Worm (Caenorhabditis elegans) whole organism, L2 larva: ENCODE data around the gene B0001.2.

Experiments
- ama-1 ChIP-seq: fragments of 150-350 bp; optimal IDR thresholded peaks from 2 replicates; lab custom pipeline; 2018; ENCODE audit warnings: inconsistent platforms
- crh-2 ChIP-seq: sonication (generic microtip); optimal IDR thresholded peaks from 2 replicates; lab custom pipeline; 2017; ENCODE audit warnings: missing biosample characterization, missing genetic modification characterization
- egl-27 ChIP-seq: sonication (generic microtip); optimal IDR thresholded peaks from 3 replicates; lab custom pipeline; 2017; ENCODE audit warnings: missing biosample characterization, missing genetic modification reagents, missing genetic modification characterization
- fos-1 ChIP-seq: fragments of 150-350 bp; optimal IDR thresholded peaks from 2 replicates; lab custom pipeline; 2014; ENCODE audit warnings: missing biosample characterization, missing genetic modification characterization
- lin-11 ChIP-seq: fragments of 150-350 bp; sonication (generic microtip); optimal IDR thresholded peaks from 2 replicates; lab custom pipeline; 2014; ENCODE audit warnings: missing biosample characterization, missing genetic modification characterization, inconsistent platforms, mixed read lengths
- lin-13 ChIP-seq: fragments of 150-350 bp; optimal IDR thresholded peaks from 2 replicates; lab custom pipeline; 2014; ENCODE audit warnings: missing biosample characterization, missing genetic modification reagents, missing genetic modification characterization
- lin-39 ChIP-seq: fragments of 150-350 bp; optimal IDR thresholded peaks from 2 replicates; lab custom pipeline; 2014; ENCODE audit warnings: missing biosample characterization, missing genetic modification reagents, missing genetic modification characterization
- nhr-11 ChIP-seq: fragments of 150-350 bp; optimal IDR thresholded peaks from 2 replicates; lab custom pipeline; 2014; ENCODE audit warnings: missing biosample characterization, missing genetic modification characterization
- nhr-12 ChIP-seq: fragments of 150-350 bp; optimal IDR thresholded peaks from 2 replicates; lab custom pipeline; 2014; ENCODE audit warnings: missing biosample characterization, missing genetic modification characterization
- nhr-237 ChIP-seq: fragments of 150-350 bp; optimal IDR thresholded peaks from 2 replicates; lab custom pipeline; 2014; ENCODE audit warnings: missing biosample characterization, missing genetic modification characterization
- nhr-77 ChIP-seq: fragments of 150-350 bp; optimal IDR thresholded peaks from 2 replicates; lab custom pipeline; 2014; ENCODE audit warnings: missing biosample characterization, missing genetic modification characterization
- skn-1 ChIP-seq: sonication (generic microtip); optimal IDR thresholded peaks from 2 replicates; lab custom pipeline; 2017; ENCODE audit warnings: missing biosample characterization, missing genetic modification characterization

DNA sequence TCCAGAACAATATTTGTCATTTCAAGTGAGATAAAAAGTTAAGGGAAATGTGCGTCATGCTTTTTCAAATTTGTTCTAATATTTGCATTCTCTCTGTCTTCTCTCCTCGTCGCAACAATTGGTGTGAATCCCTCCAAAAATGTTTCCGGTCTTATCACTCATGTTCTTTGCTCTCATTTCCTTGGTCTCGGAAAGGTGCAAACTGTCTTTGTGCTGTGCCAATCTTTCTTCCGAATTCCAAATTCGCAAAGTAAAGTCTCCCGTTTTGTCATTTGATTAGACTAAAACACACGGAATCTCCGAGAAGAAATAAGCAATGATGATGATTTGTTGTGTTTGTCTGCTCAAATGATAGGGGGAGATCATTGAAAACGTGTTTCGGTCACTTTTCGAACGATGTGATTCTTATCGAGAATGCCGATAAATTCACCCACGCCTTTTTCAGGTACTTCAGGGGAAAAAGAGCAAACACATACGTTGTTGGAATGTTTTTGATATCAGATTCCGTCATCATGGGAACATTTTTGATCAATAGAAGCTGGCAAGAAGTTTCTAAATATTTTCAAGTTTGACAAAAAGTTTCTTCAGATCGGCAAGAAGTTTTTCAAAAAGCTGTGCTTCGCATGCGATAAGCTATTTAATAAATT, 14.8 kb upstream of the B0001.2 start:
- TF ChIP-seq nhr-237 (tag; lab: Kevin White, UChicago) (no peak), lin-39 (tag; lab: Kevin White, UChicago) (no peak), ama-1 (lab: Kevin White, UChicago) (no peak), lin-13 (GFP tag; lab: Kevin White, UChicago) (no peak), lin-11 (no peak), egl-27 (tag; lab: Kevin White, UChicago) (no peak), nhr-11 (tag; lab: Kevin White, UChicago) (no peak), nhr-12 (tag; lab: Kevin White, UChicago) (no peak), nhr-77 (tag; lab: Kevin White, UChicago) (no peak), crh-2 (tag; lab: Kevin White, UChicago) (no peak), fos-1 (tag; lab: Kevin White, UChicago) (no peak), skn-1 (tag; lab: Kevin White, UChicago) (no peak)
